Worm (Caenorhabditis elegans): ENCODE measurements around the gene B0334.4.
A peak's percentile ranks its signal among the peaks of the same experiment; 100 is the strongest.

Gene B0334.4

DNA sequence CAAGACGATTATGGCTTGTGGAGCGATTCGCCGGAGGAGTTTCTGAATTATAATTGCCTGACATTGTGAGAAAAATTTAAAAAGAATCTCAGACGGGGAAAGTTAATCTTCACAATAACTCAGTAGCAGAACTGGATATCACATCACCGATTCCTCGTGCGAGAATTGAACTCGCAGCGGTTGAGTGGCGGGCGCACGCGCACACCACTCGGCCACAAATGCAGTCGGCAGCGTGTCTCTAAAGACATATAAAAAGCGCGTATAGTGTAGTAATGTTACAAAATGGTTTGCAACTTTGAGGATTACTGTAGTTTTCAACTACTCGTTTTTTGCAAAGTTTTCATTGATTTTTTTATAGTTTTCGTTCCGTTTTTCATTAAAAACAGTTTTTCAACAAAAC, 10.9 kb upstream of the B0334.4 start (continued):
- TF ChIP-seq nfya-1 (tag; optimal IDR thresholded peaks at IDR 0.05; ENCODE audit: borderline replicate concordance, insufficient read depth) (no peak), Y53F4B.3 (GFP tag; IDR thresholded peaks at IDR 0.05) (peak; percentile 83), egl-18 (GFP tag; IDR thresholded peaks at IDR 0.05) (peak; percentile 85), lin-35 (GFP tag; optimal IDR thresholded peaks at IDR 0.05) (peak in 1 of 3 experiments; percentile 78), xnd-1 (tag; optimal IDR thresholded peaks at IDR 0.05) (peak; percentile 15), lag-1 (GFP tag; IDR thresholded peaks at IDR 0.05) (peak; percentile 87; the same call in 1 of the 2 replicates), F22D6.2 (tag; optimal IDR thresholded peaks at IDR 0.05) (peak; percentile 63), ztf-18 (tag; optimal IDR thresholded peaks at IDR 0.05) (peak; percentile 89), ZK185.1 (tag; optimal IDR thresholded peaks at IDR 0.05; ENCODE audit: poor library complexity, severe bottlenecking) (peak; percentile 95), B0019.2 (GFP tag; conservative IDR thresholded peaks at IDR 0.05) (peak; percentile 72), ets-4 (GFP tag; optimal IDR thresholded peaks at IDR 0.05) (peak; percentile 94), F23B12.7 (tag; optimal IDR thresholded peaks at IDR 0.05; ENCODE audit: insufficient read depth) (peak; percentile 89), F37B4.10 (GFP tag; IDR thresholded peaks at IDR 0.05) (0 out of 2 replicates have a peak, but pooled peaks have one; percentile 76), ceh-79 (tag; optimal IDR thresholded peaks at IDR 0.05) (peak; percentile 91), dox-1 (GFP tag; IDR thresholded peaks at IDR 0.05) (peak; percentile 94), F10E7.11 (tag; optimal IDR thresholded peaks at IDR 0.05) (peak; percentile 92), Y67H2A.10 (GFP tag; conservative IDR thresholded peaks at IDR 0.05) (0 out of 2 replicates have a peak, but pooled peaks have one; percentile 50), rcor-1 (GFP tag; IDR thresholded peaks at IDR 0.05) (peak; percentile 88), lsl-1 (GFP tag; optimal IDR thresholded peaks at IDR 0.05) (peak; percentile 82), ama-1 (optimal IDR thresholded peaks at IDR 0.05) (no peak), ama-1 (GFP tag; optimal IDR thresholded peaks at IDR 0.05) (peak; percentile 92 to 93), C06A6.2 (GFP tag; conservative IDR thresholded peaks at IDR 0.05) (peak; percentile 57), mes-4 (tag; optimal IDR thresholded peaks at IDR 0.05) (peak; percentile 90), dpff-1 (tag; optimal IDR thresholded peaks at IDR 0.05) (peak; percentile 52), rec-8 (tag; optimal IDR thresholded peaks at IDR 0.05) (peak; percentile 92 to 98), akir-1 (GFP tag; optimal IDR thresholded peaks at IDR 0.05) (peak; percentile 66), madf-8 (GFP tag; conservative IDR thresholded peaks at IDR 0.05) (peak; percentile 49), B0336.3 (GFP tag; IDR thresholded peaks at IDR 0.05) (peak; percentile 87), nhr-27 (tag; optimal IDR thresholded peaks at IDR 0.05) (peak; percentile 97), bed-1 (GFP tag; IDR thresholded peaks at IDR 0.05) (peak; percentile 87; the same call in 1 of the 2 replicates), let-526 (GFP tag; IDR thresholded peaks at IDR 0.05) (0 out of 2 replicates have a peak, but pooled peaks have one; percentile 79), snpc-3.4 (tag; optimal IDR thresholded peaks at IDR 0.05) (peak; percentile 93), tbp1 (GFP tag; optimal IDR thresholded peaks at IDR 0.05) (peak; percentile 100), F49E8.2 (tag; optimal IDR thresholded peaks at IDR 0.05; ENCODE audit: insufficient read depth) (peak; percentile 24), sptf-2 (GFP tag; optimal IDR thresholded peaks at IDR 0.05) (peak; percentile 98), aptf-3 (GFP tag; IDR thresholded peaks at IDR 0.05) (0 out of 2 replicates have a peak, but pooled peaks have one; percentile 58), ztf-3 (GFP tag; optimal IDR thresholded peaks at IDR 0.05) (peak; percentile 41), lin-40 (tag; optimal IDR thresholded peaks at IDR 0.05) (peak; percentile 66), nhr-90 (tag; optimal IDR thresholded peaks at IDR 0.05) (peak; percentile 97), madf-6 (GFP tag; IDR thresholded peaks at IDR 0.05) (peak; percentile 86), athp-1 (tag; optimal IDR thresholded peaks at IDR 0.05) (peak; percentile 91), ceh-58 (GFP tag; IDR thresholded peaks at IDR 0.05) (peak; percentile 87; the same call in 1 of the 2 replicates), hrde-1 (tag; optimal IDR thresholded peaks at IDR 0.05; ENCODE audit: borderline replicate concordance) (peak; percentile 77), hlh-12 (tag; optimal IDR thresholded peaks at IDR 0.05) (peak; percentile 85), K11D2.4 (GFP tag; IDR thresholded peaks at IDR 0.05) (peak; percentile 72), B0035.1 (tag; optimal IDR thresholded peaks at IDR 0.05) (peak; percentile 76), ceh-27 (GFP tag; optimal IDR thresholded peaks at IDR 0.05) (peak; percentile 94)
